Fruit fly (Drosophila melanogaster) whole organism, wandering third instar larva: ENCODE results near the gene CG13284.
A peak's percentile ranks its signal among the peaks of the same experiment; 100 is the strongest.

ENCODE experiments used
- Abd-B ChIP-seq: fragments of >200 bp; optimal IDR thresholded peaks from 2 replicates; lab custom pipeline; 2017; ENCODE audit warnings: missing biosample characterization, missing genetic modification characterization
- CG32264 ChIP-seq: fragments of 200-800 bp; sonication (Bioruptor generic); optimal IDR thresholded peaks from 2 replicates; lab custom pipeline; 2016; ENCODE audit warnings: missing biosample characterization, missing genetic modification characterization
- CG9705 ChIP-seq: fragments of 200-800 bp; sonication (Bioruptor generic); optimal IDR thresholded peaks from 2 replicates; lab custom pipeline; 2018; ENCODE audit warnings: missing biosample characterization, mild to moderate bottlenecking, missing genetic modification characterization
- Dfd ChIP-seq: fragments of >200 bp; optimal IDR thresholded peaks from 2 replicates; lab custom pipeline; 2017; ENCODE audit warnings: missing biosample characterization, missing genetic modification characterization
- Dif ChIP-seq: fragments of 200-275, 200-300 bp; sonication (Bioruptor generic); optimal IDR thresholded peaks from 2 replicates; lab custom pipeline; 2018; ENCODE audit warnings: missing biosample characterization, missing genetic modification characterization; ENCODE audit not compliant: partially characterized antibody
- GATAd ChIP-seq: sonication (Bioruptor generic); optimal IDR thresholded peaks from 2 replicates; lab custom pipeline; 2016; ENCODE audit warnings: missing biosample characterization, missing genetic modification characterization
- Hnf4 ChIP-seq: fragments of 200-800 bp; sonication (Bioruptor generic); optimal IDR thresholded peaks from 2 replicates; lab custom pipeline; 2016; ENCODE audit warnings: missing biosample characterization, mild to moderate bottlenecking, missing genetic modification characterization
- Hr83 ChIP-seq: fragments of 200-300 bp; sonication (Bioruptor generic); optimal IDR thresholded peaks from 2 replicates; lab custom pipeline; 2016; ENCODE audit warnings: missing biosample characterization, mild to moderate bottlenecking, missing genetic modification characterization, moderate library complexity; ENCODE audit not compliant: poor library complexity, severe bottlenecking
- Jra ChIP-seq: sonication (Bioruptor generic); optimal IDR thresholded peaks from 2 replicates; lab custom pipeline; 2016; ENCODE audit warnings: missing biosample characterization, missing genetic modification characterization
- Myc ChIP-seq: fragments of >200 bp; optimal IDR thresholded peaks from 2 replicates; lab custom pipeline; 2017
- N ChIP-seq: fragments of >200 bp; optimal IDR thresholded peaks from 2 replicates; lab custom pipeline; 2018; ENCODE audit warnings: missing biosample characterization, missing external identifiers, missing genetic modification characterization
- OdsH ChIP-seq: fragments of 200-800 bp; sonication (Bioruptor generic); optimal IDR thresholded peaks from 2 replicates; lab custom pipeline; 2016; ENCODE audit warnings: missing biosample characterization, mild to moderate bottlenecking, missing genetic modification characterization
- Vsx2 ChIP-seq: fragments of 200-300, 225-300 bp; sonication (Bioruptor generic); optimal IDR thresholded peaks from 2 replicates; lab custom pipeline; 2018; ENCODE audit warnings: missing biosample characterization, missing genetic modification characterization; ENCODE audit not compliant: partially characterized antibody
- br ChIP-seq: fragments of 200-800 bp; sonication (Bioruptor generic); optimal IDR thresholded peaks from 2 replicates; lab custom pipeline; 2016; ENCODE audit warnings: missing biosample characterization, missing genetic modification characterization
- brk ChIP-seq: fragments of 200-800 bp; sonication (Bioruptor generic); optimal IDR thresholded peaks from 2 replicates; lab custom pipeline; 2016; ENCODE audit warnings: missing biosample characterization, mild to moderate bottlenecking, missing genetic modification characterization
- dl ChIP-seq, 2 experiments: fragments of 175-275, 200-275 bp in 1 of 2; fragments of 200-275 bp in 1 of 2; sonication (Bioruptor generic); optimal IDR thresholded peaks; lab custom pipeline; 2018; ENCODE audit warnings: mild to moderate bottlenecking in 2 of 2, missing biosample characterization in 2 of 2, missing genetic modification characterization in 2 of 2, moderate library complexity in 2 of 2; ENCODE audit not compliant: partially characterized antibody in 2 of 2, insufficient read depth in 1 of 2
- dmrt93B ChIP-seq: fragments of 200-800 bp; sonication (Bioruptor generic); optimal IDR thresholded peaks from 2 replicates; lab custom pipeline; 2018; ENCODE audit warnings: missing biosample characterization, mild to moderate bottlenecking, missing genetic modification characterization
- dsf ChIP-seq: sonication (Bioruptor generic); optimal IDR thresholded peaks from 2 replicates; lab custom pipeline; 2016; ENCODE audit warnings: missing biosample characterization, missing genetic modification characterization, borderline replicate concordance
- ey ChIP-seq: fragments of 200-800 bp; sonication (Bioruptor generic); optimal IDR thresholded peaks from 2 replicates; lab custom pipeline; 2016; ENCODE audit warnings: missing biosample characterization, missing genetic modification characterization
- foxo ChIP-seq, 2 experiments: fragments of 200-800 bp; sonication (Bioruptor generic); optimal IDR thresholded peaks; 2 replicates in 1 of 2; 3 replicates in 1 of 2; lab custom pipeline; 2016 to 2017; ENCODE audit warnings: missing biosample characterization in 2 of 2, missing genetic modification characterization in 2 of 2
- h ChIP-seq: fragments of 200-800 bp; sonication (Bioruptor generic); optimal IDR thresholded peaks from 3 replicates; lab custom pipeline; 2016; ENCODE audit warnings: missing biosample characterization, mild to moderate bottlenecking, missing genetic modification characterization
- jim ChIP-seq: fragments of 175-275, 200-325 bp; sonication (Bioruptor generic); optimal IDR thresholded peaks from 2 replicates; lab custom pipeline; 2016; ENCODE audit warnings: missing biosample characterization, mild to moderate bottlenecking, missing genetic modification characterization
- lola ChIP-seq: fragments of >200 bp; optimal IDR thresholded peaks from 2 replicates; lab custom pipeline; 2017; ENCODE audit warnings: missing biosample characterization, missing genetic modification characterization
- psq ChIP-seq: fragments of 200-800 bp; sonication (Bioruptor generic); optimal IDR thresholded peaks from 3 replicates; lab custom pipeline; 2017; ENCODE audit warnings: missing biosample characterization, mild to moderate bottlenecking, missing genetic modification characterization, moderate library complexity
- rgr ChIP-seq: fragments of 200-800 bp; sonication (Bioruptor generic); optimal IDR thresholded peaks from 3 replicates; lab custom pipeline; 2016; ENCODE audit warnings: missing biosample characterization, mild to moderate bottlenecking, missing genetic modification characterization
- sage ChIP-seq: fragments of 200-800 bp; sonication (Bioruptor generic); optimal IDR thresholded peaks from 2 replicates; lab custom pipeline; 2016; ENCODE audit warnings: missing biosample characterization, mild to moderate bottlenecking, missing genetic modification characterization
- sv ChIP-seq: fragments of 200-800 bp; sonication (Bioruptor generic); optimal IDR thresholded peaks from 3 replicates; lab custom pipeline; 2016; ENCODE audit warnings: missing biosample characterization, missing genetic modification characterization
- tai ChIP-seq: sonication (Bioruptor generic); optimal IDR thresholded peaks from 2 replicates; lab custom pipeline; 2016; ENCODE audit warnings: missing biosample characterization, missing genetic modification characterization
- usp ChIP-seq: fragments of >200 bp; optimal IDR thresholded peaks from 2 replicates; lab custom pipeline; 2017; ENCODE audit warnings: missing biosample characterization, missing genetic modification characterization
- woc ChIP-seq: sonication (Bioruptor generic); optimal IDR thresholded peaks from 2 replicates; lab custom pipeline; 2016; ENCODE audit warnings: missing biosample characterization, mild to moderate bottlenecking, missing genetic modification characterization

CG13284 gene

DNA sequence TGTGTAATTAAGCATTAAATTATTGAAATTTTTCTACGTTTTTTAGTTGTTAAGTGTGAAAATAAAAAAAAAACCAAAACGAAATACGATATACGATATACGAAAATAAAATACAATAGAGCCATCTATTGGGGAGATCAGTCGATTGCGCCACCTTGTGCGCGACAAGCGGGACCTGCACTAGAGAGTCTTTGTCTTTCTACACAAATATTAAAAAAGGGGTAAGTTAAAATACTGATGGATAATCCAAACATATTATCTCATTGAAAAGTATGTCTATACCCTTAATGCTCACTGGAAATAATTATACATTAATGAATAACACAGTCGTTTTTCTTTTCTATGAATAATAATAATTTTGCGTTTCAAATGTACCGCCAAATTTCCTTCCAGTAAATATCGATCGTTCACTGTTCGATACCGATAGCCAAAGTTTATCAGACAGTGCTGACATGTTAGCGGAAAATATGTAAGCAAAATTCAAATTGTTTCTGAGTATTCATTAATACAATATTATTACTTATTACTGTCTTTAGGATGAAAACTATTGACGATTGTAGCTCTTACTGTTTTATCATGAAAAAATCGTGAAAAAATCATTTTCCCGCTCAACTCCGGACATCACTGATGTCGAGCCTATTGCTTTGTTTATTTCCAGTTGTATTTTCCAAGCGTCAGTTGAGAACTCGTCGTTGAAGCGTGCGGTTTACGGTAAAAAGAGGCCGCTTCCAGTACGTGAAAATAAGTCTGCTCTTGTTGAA lies 32.3 kb downstream of the CG13284 start, which contains the start of gene mdy (continued):
- peak; percentile 77 for TF ChIP-seq brk
- TF ChIP-seq Hnf4 (GFP tag; lab: Kevin White, UChicago), result peak; percentile 69
- no peak for TF ChIP-seq Abd-B
- peak; percentile 73 for TF ChIP-seq OdsH (GFP tag; lab: Kevin White, UChicago)
- peak; percentile 24 for TF ChIP-seq dmrt93B (GFP tag; lab: Kevin White, UChicago)
- TF ChIP-seq Dif (GFP tag; lab: Kevin White, UChicago), result no peak

DNA sequence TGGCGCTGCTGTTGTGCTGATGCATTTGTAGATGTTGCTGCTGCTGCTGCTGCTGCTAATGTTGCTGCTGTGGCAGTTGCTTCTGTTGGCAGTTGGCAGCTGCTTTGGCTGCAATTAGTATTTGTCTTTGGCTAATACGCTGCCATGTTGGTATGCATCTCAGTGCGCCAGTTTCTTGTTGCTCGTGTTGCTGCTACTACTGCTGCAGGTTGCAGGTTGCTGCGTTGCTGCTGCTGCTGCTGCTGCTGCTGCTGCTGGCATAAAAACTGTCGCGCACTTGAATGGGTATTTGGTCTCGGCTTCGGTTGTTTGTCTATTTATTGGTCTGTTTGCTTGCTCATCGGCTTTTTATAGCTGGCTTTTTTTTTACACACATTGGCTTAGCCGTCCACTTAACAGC lies 39.8 kb downstream of the CG13284 start:
- TF ChIP-seq Hr83 (GFP tag; lab: Kevin White, UChicago) (no peak), Dfd (peak; percentile 93)

DNA sequence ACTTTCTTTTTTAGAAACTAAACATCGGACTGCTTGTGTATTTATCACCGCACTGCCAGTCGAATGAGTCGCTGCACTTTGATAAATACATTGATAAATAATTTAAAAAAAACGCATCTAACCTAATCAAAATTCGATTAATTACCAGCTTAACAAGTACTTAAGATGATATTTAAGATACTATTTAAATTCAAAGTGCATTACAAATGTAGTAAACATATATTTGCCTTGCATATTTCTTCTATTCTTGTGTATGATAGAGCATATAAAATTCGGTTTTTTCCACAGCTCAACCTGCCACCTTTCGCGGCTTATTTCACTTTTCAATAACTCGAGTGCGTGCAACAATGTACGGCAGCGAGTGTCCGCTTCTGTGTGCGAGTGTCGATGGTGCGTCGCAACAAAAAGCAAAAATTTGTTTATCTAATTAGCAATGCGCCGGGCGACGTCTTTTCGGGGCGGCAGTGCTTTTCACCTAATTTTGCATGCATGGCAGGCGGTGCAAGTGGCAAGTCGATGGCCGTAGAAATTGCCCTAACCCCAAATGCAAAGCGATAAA lies 44.1 kb downstream of the CG13284 start, which contains the start of gene CG13272:
Gene CG13272, plus strand, starts transcription at position 509 of the 559 bp plus-strand sequence.
- no peak for TF ChIP-seq foxo (GFP tag; optimal IDR thresholded peaks at IDR 0.05; lab: Kevin White, UChicago)

DNA sequence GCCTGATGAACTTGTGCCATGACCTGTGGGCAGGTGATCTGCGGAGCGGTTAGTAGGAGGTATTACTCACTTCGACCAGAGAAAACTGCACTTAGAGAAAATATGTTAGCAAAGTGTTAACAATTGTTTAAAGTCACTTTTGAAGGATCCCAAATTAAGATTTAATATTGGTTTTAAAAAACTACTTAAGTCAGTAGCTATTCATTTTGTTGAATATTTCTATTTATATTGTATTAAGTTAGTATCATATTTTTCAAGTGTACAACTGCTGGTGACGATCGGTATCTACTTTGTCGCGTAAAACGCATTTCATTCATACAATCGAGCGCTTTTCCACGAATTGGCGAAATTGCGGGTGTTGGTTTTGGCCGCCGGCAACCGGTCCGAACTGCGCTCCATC lies 44.9 kb downstream of the CG13284 start:
- TF ChIP-seq jim (no peak), rgr (no peak), woc (GFP tag; lab: Kevin White, UChicago) (no peak), Vsx2 (GFP tag; lab: Kevin White, UChicago) (no peak), sage (GFP tag; lab: Kevin White, UChicago) (no peak), tai (GFP tag; lab: Kevin White, UChicago) (no peak), dl (GFP tag; optimal IDR thresholded peaks at IDR 0.05; lab: Kevin White, UChicago; ENCODE audit: insufficient read depth in 1 of 2, partially characterized antibody in 2 of 2) (no peak), Dfd (no peak), Dif (GFP tag; lab: Kevin White, UChicago) (no peak), ey (no peak), dsf (no peak), N (no peak), Abd-B (no peak)
- TF ChIP-seq, all 38 proteins: peak for 0

DNA sequence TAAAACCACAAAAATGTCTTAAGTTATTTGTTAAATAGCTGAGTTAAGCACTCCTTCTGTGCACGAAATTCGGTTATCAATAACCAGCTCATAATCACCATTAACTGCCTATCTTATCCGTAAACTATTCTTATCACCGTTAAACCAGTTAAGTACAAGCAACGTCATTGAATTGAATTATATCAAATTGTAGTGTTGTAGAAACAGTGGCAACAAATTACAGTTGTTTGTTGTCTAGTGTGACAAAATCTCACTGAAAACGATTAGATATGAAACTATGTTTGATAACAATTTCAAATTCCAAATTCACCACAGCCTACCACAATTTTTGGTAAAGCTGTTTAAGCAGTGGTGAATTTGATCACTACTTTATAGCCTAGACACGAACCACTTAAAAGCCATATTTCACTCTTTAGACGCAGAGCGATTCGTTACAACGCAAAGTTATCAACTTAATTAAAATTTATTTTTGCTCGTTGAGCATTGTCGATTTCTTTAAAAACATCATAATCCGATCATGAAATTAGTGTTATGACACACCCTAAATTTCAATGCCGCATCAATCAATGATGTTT lies 46.9 kb downstream of the CG13284 start:
- TF ChIP-seq N, result no peak
- no peak for TF ChIP-seq rgr
- TF ChIP-seq Myc (lab: Kevin White, UChicago), result peak; percentile 62
- TF ChIP-seq Jra, result no peak
- no peak for TF ChIP-seq CG9705 (GFP tag; lab: Kevin White, UChicago)
- no peak for TF ChIP-seq dmrt93B (GFP tag; lab: Kevin White, UChicago)
- no peak for TF ChIP-seq Dfd
- TF ChIP-seq, all 38 proteins: peak for 1

DNA sequence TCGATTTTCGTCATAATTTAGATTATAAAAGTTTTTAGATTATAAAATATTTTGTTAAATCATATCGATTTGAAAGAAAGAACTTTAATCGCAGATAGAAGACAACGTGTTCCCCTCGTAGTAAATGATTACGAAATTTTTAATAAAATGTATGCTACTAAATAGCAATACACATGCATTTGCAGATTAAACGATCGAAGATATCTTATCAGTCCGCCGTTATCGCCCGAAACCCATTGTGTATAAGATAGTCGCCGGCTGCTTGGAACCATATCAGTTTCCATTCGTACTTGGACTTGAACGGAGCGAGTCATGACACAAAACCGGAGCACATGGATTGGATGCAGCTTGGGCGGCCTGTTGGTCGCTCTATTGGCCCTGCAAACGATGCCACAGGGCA lies 49.0 kb downstream of the CG13284 start:
- no peak for TF ChIP-seq GATAd (GFP tag; lab: Kevin White, UChicago)
- no peak for TF ChIP-seq Hnf4 (GFP tag; lab: Kevin White, UChicago)
- TF ChIP-seq usp (GFP tag; lab: Kevin White, UChicago), result no peak
- TF ChIP-seq br (GFP tag; lab: Kevin White, UChicago), result no peak
- no peak for TF ChIP-seq Abd-B
- TF ChIP-seq Dfd, result no peak

DNA sequence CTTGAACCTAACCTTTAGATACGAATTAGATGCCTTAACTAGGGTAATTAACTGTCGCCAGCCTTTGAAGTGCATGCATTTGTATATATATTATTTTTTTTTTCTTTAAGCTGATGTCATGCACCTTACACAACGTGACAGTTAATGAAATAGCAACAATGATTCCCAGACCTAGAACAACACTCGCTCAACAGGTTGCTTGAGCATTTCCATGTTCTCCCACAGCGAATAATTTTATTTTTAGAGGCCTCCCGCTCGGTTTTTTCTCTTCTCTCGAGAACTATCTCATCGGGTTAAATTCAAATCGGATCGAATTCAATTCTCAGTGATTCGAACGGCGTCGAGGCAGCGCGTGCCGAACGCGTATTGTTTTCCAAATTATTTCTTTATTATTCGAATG lies 49.8 kb downstream of the CG13284 start, which contains the start of gene Ugt37D1:
Gene Ugt37D1, plus strand, starts transcription at position 321 of the 400 bp plus-strand sequence.
- TF ChIP-seq dmrt93B (GFP tag; lab: Kevin White, UChicago) (no peak), woc (GFP tag; lab: Kevin White, UChicago) (no peak), jim (no peak), sv (GFP tag; lab: Kevin White, UChicago) (no peak), h (no peak), GATAd (GFP tag; lab: Kevin White, UChicago) (no peak), lola (no peak), CG32264 (no peak), rgr (no peak), Vsx2 (GFP tag; lab: Kevin White, UChicago) (no peak), Dfd (no peak), psq (GFP tag; lab: Kevin White, UChicago) (no peak), foxo (GFP tag; optimal IDR thresholded peaks at IDR 0.05; lab: Kevin White, UChicago) (no peak), dsf (no peak), Dif (GFP tag; lab: Kevin White, UChicago) (no peak)
